Worm (Caenorhabditis elegans): Measurements from ENCODE around the gene bgnt-1.4.

ce11 chrV:4785333-4785852 lies 24.6 kb downstream of the bgnt-1.4 start, which contains the start of the genes Y60C6A.2 and Y60C6A.3:
- TF ChIP-seq sea-2 (GFP tag; optimal IDR thresholded peaks at IDR 0.05) (no peak), hmg-11 (tag; optimal IDR thresholded peaks at IDR 0.05) (no peak)

Data from whole organism, L3 larva.